Worm (Caenorhabditis elegans) whole organism, L4 larva: ENCODE results near the gene pho-13.

Experiments
- aha-1 ChIP-seq: fragments of 150-350 bp; peaks from one replicate; lab custom pipeline; 2014; ENCODE audit warnings: missing biosample characterization, missing genetic modification characterization
- ces-1 ChIP-seq: fragments of 150-350 bp; sonication (generic microtip); optimal IDR thresholded peaks from 4 replicates; lab custom pipeline; 2014; ENCODE audit warnings: missing biosample characterization, missing genetic modification reagents, missing genetic modification characterization
- dmd-9 ChIP-seq: fragments of 200-800 bp; sonication (Bioruptor generic); IDR thresholded peaks from 2 replicates; pipeline ENCODE4 v1.3.6; 2022; ENCODE audit warnings: missing genetic modification reagents, missing genetic modification characterization, missing compliant biosample characterization
- hif-1 ChIP-seq, 2 experiments: sonication (generic microtip); optimal IDR thresholded peaks; 2 replicates each; lab custom pipeline; 2016 to 2017; ENCODE audit warnings: missing compliant biosample characterization in 2 of 2, missing genetic modification characterization in 2 of 2, missing genetic modification reagents in 2 of 2, missing genotype in 2 of 2, mild to moderate bottlenecking in 1 of 2
- hlh-11 ChIP-seq: fragments of 200-800 bp; sonication (Bioruptor generic); optimal IDR thresholded peaks from 2 replicates; lab custom pipeline; 2018; ENCODE audit warnings: mild to moderate bottlenecking, missing genetic modification characterization, missing compliant biosample characterization
- nhr-11 ChIP-seq: fragments of 150-350 bp; optimal IDR thresholded peaks from 2 replicates; lab custom pipeline; 2014; ENCODE audit warnings: missing biosample characterization, missing genetic modification characterization
- nhr-28 ChIP-seq: fragments of 150-350 bp; optimal IDR thresholded peaks from 2 replicates; lab custom pipeline; 2014; ENCODE audit warnings: missing biosample characterization, missing genetic modification characterization
- nhr-77 ChIP-seq: fragments of 150-350 bp; optimal IDR thresholded peaks from 2 replicates; lab custom pipeline; 2014; ENCODE audit warnings: missing biosample characterization, missing genetic modification characterization
- pha-4 ChIP-seq, 2 experiments: fragments of 150-350 bp in 1 of 2; fragments of 200-800 bp in 1 of 2; sonication (Bioruptor generic) in 1 of 2; IDR thresholded peaks in 1 of 2; optimal IDR thresholded peaks in 1 of 2; 2 replicates each; pipeline versions ENCODE4 v1.3.6 to Lab custom; 2014 to 2022; ENCODE audit warnings: missing genetic modification characterization in 2 of 2, missing genetic modification reagents in 2 of 2, missing biosample characterization in 1 of 2, missing compliant biosample characterization in 1 of 2
- unc-130 ChIP-seq: sonication (generic microtip); optimal IDR thresholded peaks from 2 replicates; lab custom pipeline; 2016; ENCODE audit warnings: missing genetic modification reagents, missing genetic modification characterization, missing compliant biosample characterization

- TF ChIP-seq nhr-28 (tag; lab: Kevin White, UChicago) (no peak), unc-130 (GFP tag; lab: Kevin White, UChicago) (no peak), nhr-77 (tag; lab: Kevin White, UChicago) (no peak), nhr-11 (no peak), aha-1 (no peak), ces-1 (GFP tag; lab: Kevin White, UChicago) (no peak), pha-4 (GFP tag; IDR thresholded peaks at IDR 0.05; lab: Robert Waterston, UW) (no peak), pha-4 (tag; optimal IDR thresholded peaks at IDR 0.05; lab: Kevin White, UChicago) (no peak), hlh-11 (no peak), dmd-9 (GFP tag; lab: Robert Waterston, UW) (no peak), hif-1 (tag; optimal IDR thresholded peaks at IDR 0.05; lab: Kevin White, UChicago) (no peak)
These were observed 12.7 kb downstream of the pho-13 start, which contains the start of gene F07H5.7 for ce11 chrII:8794072-8794471.
